Worm (Caenorhabditis elegans) whole organism, L4/young adult: ENCODE data around the gene F49E2.5.

ENCODE experiments used
- W03F9.2 ChIP-seq: fragments of 150-350 bp; optimal IDR thresholded peaks from 2 replicates; lab custom pipeline; 2014; ENCODE audit warnings: missing biosample characterization, missing genetic modification characterization
- dao-5 ChIP-seq: sonication (generic microtip); optimal IDR thresholded peaks from 2 replicates; lab custom pipeline; 2016; ENCODE audit warnings: missing genotype, missing genetic modification characterization, moderate library complexity, missing compliant biosample characterization
- him-1 ChIP-seq: sonication (generic microtip); optimal IDR thresholded peaks from 2 replicates; lab custom pipeline; 2016; ENCODE audit warnings: missing genotype, missing genetic modification reagents, missing genetic modification characterization, missing compliant biosample characterization

Gene F49E2.5

ce11 chrX:9543352-9543751 is at the start of gene F49E2.5:
Gene F49E2.5, plus strand, starts transcription at chrX:9543652.
- no peak for TF ChIP-seq dao-5 (tag; lab: Kevin White, UChicago)
- no peak for TF ChIP-seq him-1
- TF ChIP-seq W03F9.2 (tag; lab: Kevin White, UChicago), result no peak

ce11 chrX:9494661-9495060 is 48.8 kb upstream of the F49E2.5 start:
- no peak for TF ChIP-seq W03F9.2 (tag; lab: Kevin White, UChicago)
- no peak for TF ChIP-seq dao-5 (tag; lab: Kevin White, UChicago)
- no peak for TF ChIP-seq him-1

- TF ChIP-seq W03F9.2 (tag; lab: Kevin White, UChicago) (no peak), him-1 (no peak), dao-5 (tag; lab: Kevin White, UChicago) (no peak)
These were observed 44.1 kb upstream of the F49E2.5 start for ce11 chrX:9499355-9499754.

- no peak for TF ChIP-seq dao-5 (tag; lab: Kevin White, UChicago)
- no peak for TF ChIP-seq him-1
- no peak for TF ChIP-seq W03F9.2 (tag; lab: Kevin White, UChicago)
These were observed 39.2 kb upstream of the F49E2.5 start for ce11 chrX:9504221-9504620.

ce11 chrX:9504911-9505397 is 38.5 kb upstream of the F49E2.5 start:
- TF ChIP-seq dao-5 (tag; lab: Kevin White, UChicago), result no peak
- no peak for TF ChIP-seq him-1
- no peak for TF ChIP-seq W03F9.2 (tag; lab: Kevin White, UChicago)

ce11 chrX:9506341-9506740 is 37.1 kb upstream of the F49E2.5 start:
- TF ChIP-seq him-1 (no peak), W03F9.2 (tag; lab: Kevin White, UChicago) (no peak), dao-5 (tag; lab: Kevin White, UChicago) (no peak)

- no peak for TF ChIP-seq W03F9.2 (tag; lab: Kevin White, UChicago)
These were observed 34.9 kb upstream of the F49E2.5 start for ce11 chrX:9508426-9509010.

- TF ChIP-seq him-1 (no peak), W03F9.2 (tag; lab: Kevin White, UChicago) (no peak), dao-5 (tag; lab: Kevin White, UChicago) (no peak)
These were observed 33.9 kb upstream of the F49E2.5 start for ce11 chrX:9509516-9509915.

- no peak for TF ChIP-seq W03F9.2 (tag; lab: Kevin White, UChicago)
- no peak for TF ChIP-seq dao-5 (tag; lab: Kevin White, UChicago)
- TF ChIP-seq him-1, result no peak
These were observed 33.5 kb upstream of the F49E2.5 start for ce11 chrX:9509922-9510321.

- TF ChIP-seq W03F9.2 (tag; lab: Kevin White, UChicago) (no peak), dao-5 (tag; lab: Kevin White, UChicago) (no peak), him-1 (no peak)
These were observed 33.0 kb upstream of the F49E2.5 start for ce11 chrX:9510448-9510847.

- TF ChIP-seq him-1, result no peak
- no peak for TF ChIP-seq dao-5 (tag; lab: Kevin White, UChicago)
- no peak for TF ChIP-seq W03F9.2 (tag; lab: Kevin White, UChicago)
These were observed 31.0 kb upstream of the F49E2.5 start for ce11 chrX:9512457-9512856.

- TF ChIP-seq W03F9.2 (tag; lab: Kevin White, UChicago) (no peak), dao-5 (tag; lab: Kevin White, UChicago) (no peak), him-1 (no peak)
These were observed 26.3 kb upstream of the F49E2.5 start, which contains the start of gene C07B5.2 for ce11 chrX:9517106-9517505. Gene C07B5.2, minus strand, starts transcription at chrX:9517206.

- TF ChIP-seq W03F9.2 (tag; lab: Kevin White, UChicago) (no peak), him-1 (no peak), dao-5 (tag; lab: Kevin White, UChicago) (no peak)
These were observed 24.7 kb upstream of the F49E2.5 start, which contains the start of gene C07B5.6 for ce11 chrX:9518719-9519118. Gene C07B5.6, plus strand, starts transcription at chrX:9519019.

- no peak for TF ChIP-seq him-1
- TF ChIP-seq dao-5 (tag; lab: Kevin White, UChicago), result no peak
- TF ChIP-seq W03F9.2 (tag; lab: Kevin White, UChicago), result no peak
These were observed 20.3 kb upstream of the F49E2.5 start, which contains the start of gene C07B5.3 for ce11 chrX:9523118-9523517. Gene C07B5.3, minus strand, starts transcription at chrX:9523218.

- TF ChIP-seq dao-5 (tag; lab: Kevin White, UChicago), result no peak
- TF ChIP-seq W03F9.2 (tag; lab: Kevin White, UChicago), result no peak
- TF ChIP-seq him-1, result no peak
These were observed 15.6 kb upstream of the F49E2.5 start for ce11 chrX:9527898-9528297.
